Fruit fly (Drosophila melanogaster): Measurements from ENCODE around the gene CG9641.

dm6 chr2L:2969438-2969837 is 7.2 kb downstream of the CG9641 start, which contains the start of gene Ts:
- TF ChIP-seq Myc (optimal IDR thresholded peaks at IDR 0.05): no peak
- no peak for TF ChIP-seq psq (GFP tag; optimal IDR thresholded peaks at IDR 0.05)
- TF ChIP-seq dsf (GFP tag; optimal IDR thresholded peaks at IDR 0.05; ENCODE audit: borderline replicate concordance): no peak
- TF ChIP-seq usp (GFP tag; optimal IDR thresholded peaks at IDR 0.05): no peak
- no peak for TF ChIP-seq Dfd (GFP tag; optimal IDR thresholded peaks at IDR 0.05)
- TF ChIP-seq OdsH (GFP tag; optimal IDR thresholded peaks at IDR 0.05): no peak
